In genomic region chrX:12480447-12480998, ce11 we compare ENCODE assay signal across 1 worm cellular context.
TF ChIP-seq lines count a peak whose summit lies in the region.

TSS of gene atf-6 (plus strand) at chrX:12480948.

TF ChIP-seq in whole organism, L4 larva, 104 proteins besides CTCF, POLR2A, EP300 and RAD21 (continued from another document):
- TF ChIP-seq Y5F2A.4 (GFP tag; optimal IDR thresholded peaks at IDR 0.05; lab: Kevin White, UChicago) (no peak), spr-3 (GFP tag; optimal IDR thresholded peaks at IDR 0.05; lab: Kevin White, UChicago) (no peak), pqm-1 (tag; optimal IDR thresholded peaks at IDR 0.05; lab: Kevin White, UChicago) (peak; percentile 24), jun-1 (tag; optimal IDR thresholded peaks at IDR 0.05; lab: Kevin White, UChicago) (peak; percentile 30), hif-1 (tag; optimal IDR thresholded peaks at IDR 0.05; lab: Kevin White, UChicago) (peak in 1 of 2 experiments; percentile 79), daf-16 (GFP tag; optimal IDR thresholded peaks at IDR 0.05; lab: Kevin White, UChicago) (no peak), daf-16 (tag; optimal IDR thresholded peaks at IDR 0.05; lab: Kevin White, UChicago) (peak; percentile 74), tra-1 (GFP tag; IDR thresholded peaks at IDR 0.05; lab: Robert Waterston, UW) (peak; percentile 15; the same call in 1 of the 2 replicates), spr-1 (tag; optimal IDR thresholded peaks at IDR 0.05; lab: Kevin White, UChicago) (peak; percentile 29), zag-1 (tag; optimal IDR thresholded peaks at IDR 0.05; lab: Kevin White, UChicago) (no peak), nhr-6 (tag; optimal IDR thresholded peaks at IDR 0.05; lab: Kevin White, UChicago) (peak; percentile 83), ceh-44 (GFP tag; IDR thresholded peaks at IDR 0.05; lab: Robert Waterston, UW) (no peak), nhr-48 (tag; optimal IDR thresholded peaks at IDR 0.05; lab: Kevin White, UChicago) (peak; percentile 56), lim-7 (GFP tag; IDR thresholded peaks at IDR 0.05; lab: Robert Waterston, UW) (0 out of 2 replicates have a peak, but pooled peaks have one; percentile 51), mes-2 (tag; optimal IDR thresholded peaks at IDR 0.05; lab: Kevin White, UChicago; ENCODE audit: poor library complexity, severe bottlenecking) (peak; percentile 85), dpl-1 (GFP tag; optimal IDR thresholded peaks at IDR 0.05; lab: Kevin White, UChicago) (peak; percentile 48), lin-1 (GFP tag; IDR thresholded peaks at IDR 0.05; lab: Robert Waterston, UW) (no peak)
